Fruit fly (Drosophila melanogaster) whole organism, embryonic: ENCODE measurements around the gene CG43403.
A peak's percentile ranks its signal among the peaks of the same experiment; 100 is the strongest.

Experiments used
- Ada2b ChIP-seq: fragments of 200-800 bp; sonication (Bioruptor generic); IDR thresholded peaks from 2 replicates; pipeline ENCODE4 v1.3.6; 2022; ENCODE audit warnings: missing biosample characterization, missing genetic modification characterization
- Bgb ChIP-seq: fragments of 200-800 bp; sonication (Bioruptor generic); IDR thresholded peaks from 2 replicates; pipeline ENCODE4 v1.3.6; 2022; ENCODE audit warnings: missing biosample characterization, missing genetic modification characterization; ENCODE audit not compliant: partially characterized antibody
- CG10267 ChIP-seq: fragments of 200-800 bp; sonication (Bioruptor generic); optimal IDR thresholded peaks from 2 replicates; lab custom pipeline; 2018; ENCODE audit warnings: missing biosample characterization, mild to moderate bottlenecking, missing genetic modification characterization, moderate library complexity
- CG10462 ChIP-seq: fragments of 200-800 bp; sonication (Bioruptor generic); optimal IDR thresholded peaks from 2 replicates; lab custom pipeline; 2016; ENCODE audit warnings: missing biosample characterization, missing genetic modification characterization
- CG13287 ChIP-seq: fragments of 200-800 bp; sonication (Bioruptor generic); IDR thresholded peaks from 2 replicates; pipeline ENCODE4 v1.3.6; 2022; ENCODE audit warnings: missing biosample characterization, missing genetic modification characterization; ENCODE audit not compliant: partially characterized antibody
- CG14710 ChIP-seq: fragments of 200-800 bp; sonication (Bioruptor generic); optimal IDR thresholded peaks from 3 replicates; lab custom pipeline; 2019; ENCODE audit warnings: missing biosample characterization, mild to moderate bottlenecking, missing genetic modification characterization, moderate library complexity
- CG15514 ChIP-seq: fragments of 200-800 bp; sonication (Bioruptor generic); optimal IDR thresholded peaks from 3 replicates; lab custom pipeline; 2017; ENCODE audit warnings: missing biosample characterization, missing genetic modification characterization, mild to moderate bottlenecking, moderate library complexity, missing genetic modification reagents
- CG1603 ChIP-seq: fragments of 200-800 bp; sonication (Bioruptor generic); optimal IDR thresholded peaks from 2 replicates; lab custom pipeline; 2019; ENCODE audit warnings: missing biosample characterization, mild to moderate bottlenecking, missing genetic modification characterization, moderate library complexity
- CG18011 ChIP-seq: fragments of 200-800 bp; sonication (Bioruptor generic); optimal IDR thresholded peaks from 2 replicates; lab custom pipeline; 2017; ENCODE audit warnings: missing biosample characterization, missing genetic modification characterization, mild to moderate bottlenecking, moderate library complexity, missing genotype
- CG2116 ChIP-seq: fragments of 200-800 bp; sonication (Bioruptor generic); optimal IDR thresholded peaks from 3 replicates; lab custom pipeline; 2018; ENCODE audit warnings: missing biosample characterization, mild to moderate bottlenecking, missing genetic modification characterization
- CG31441 ChIP-seq: fragments of 200-800 bp; sonication (Bioruptor generic); IDR thresholded peaks from 2 replicates; pipeline ENCODE4 v1.3.6; 2022; ENCODE audit warnings: missing biosample characterization, missing genetic modification characterization
- CG3281 ChIP-seq: fragments of 200-800 bp; sonication (Bioruptor generic); optimal IDR thresholded peaks from 3 replicates; lab custom pipeline; 2017; ENCODE audit warnings: missing biosample characterization, mild to moderate bottlenecking, missing genetic modification characterization
- CG3847 ChIP-seq: fragments of 200-800 bp; sonication (Bioruptor generic); IDR thresholded peaks from 2 replicates; pipeline ENCODE4 v1.3.6; 2022; ENCODE audit warnings: missing biosample characterization, missing genetic modification characterization
- CG6791 ChIP-seq: fragments of 200-800 bp; sonication (Bioruptor generic); IDR thresholded peaks from 3 replicates; pipeline ENCODE4 v1.3.6; 2022; ENCODE audit warnings: missing biosample characterization, missing genetic modification characterization; ENCODE audit not compliant: partially characterized antibody
- CG8924 ChIP-seq: fragments of 200-800 bp; optimal IDR thresholded peaks from 3 replicates; lab custom pipeline; 2019; ENCODE audit warnings: missing biosample characterization, mild to moderate bottlenecking, missing genetic modification characterization, moderate library complexity
- CG9797 ChIP-seq: fragments of 200-800 bp; sonication (Bioruptor generic); optimal IDR thresholded peaks from 3 replicates; lab custom pipeline; 2018; ENCODE audit warnings: missing biosample characterization, mild to moderate bottlenecking, missing genetic modification characterization
- CTCF ChIP-seq: fragments of 200-800 bp; sonication (Bioruptor generic); optimal IDR thresholded peaks from 2 replicates; lab custom pipeline; 2017; ENCODE audit warnings: missing biosample characterization, mild to moderate bottlenecking, missing genetic modification characterization, moderate library complexity
- Camta ChIP-seq: fragments of 200-800 bp; sonication (Bioruptor generic); optimal IDR thresholded peaks from 2 replicates; lab custom pipeline; 2016; ENCODE audit warnings: missing biosample characterization, missing genetic modification characterization
- Dll ChIP-seq: fragments of 200-800 bp; sonication (Bioruptor generic); IDR thresholded peaks from 4 replicates; pipeline ENCODE4 v1.3.6; 2022; ENCODE audit warnings: missing biosample characterization, missing genetic modification characterization; ENCODE audit not compliant: partially characterized antibody
- Dp ChIP-seq: fragments of 200-800 bp; sonication (Bioruptor generic); optimal IDR thresholded peaks from 2 replicates; lab custom pipeline; 2018; ENCODE audit warnings: missing biosample characterization, mild to moderate bottlenecking, missing genetic modification characterization, moderate library complexity
- Dref ChIP-seq: fragments of 200-800 bp; sonication (Bioruptor generic); IDR thresholded peaks from 2 replicates; pipeline ENCODE4 v1.3.6; 2022; ENCODE audit warnings: missing biosample characterization, missing genetic modification characterization
- E2f2 ChIP-seq: fragments of 200-800 bp; sonication (Bioruptor generic); IDR thresholded peaks from 2 replicates; pipeline ENCODE4 v1.3.6; 2022; ENCODE audit warnings: missing biosample characterization, missing genetic modification characterization
- Elba2 ChIP-seq: fragments of 200-800 bp; sonication (Bioruptor generic); optimal IDR thresholded peaks from 3 replicates; lab custom pipeline; 2016; ENCODE audit warnings: missing biosample characterization, missing genetic modification characterization
- Ets65A ChIP-seq: fragments of 200-800 bp; sonication (Bioruptor generic); peaks from one replicate; lab custom pipeline; 2016; ENCODE audit warnings: missing biosample characterization, missing genetic modification characterization
- MBD-R2 ChIP-seq: fragments of 200-800 bp; sonication (Bioruptor generic); IDR thresholded peaks from 2 replicates; pipeline ENCODE4 v1.3.6; 2022; ENCODE audit warnings: missing biosample characterization, missing genetic modification characterization
- Myb ChIP-seq: fragments of 200-800 bp; sonication (Bioruptor generic); optimal IDR thresholded peaks from 2 replicates; lab custom pipeline; 2016; ENCODE audit warnings: missing biosample characterization, missing genetic modification characterization
- Pdp1 ChIP-seq, 2 experiments: fragments of 200-800 bp; sonication (Bioruptor generic); optimal IDR thresholded peaks; 3 replicates each; lab custom pipeline; 2016; ENCODE audit warnings: missing biosample characterization in 2 of 2, missing genetic modification characterization in 2 of 2, mild to moderate bottlenecking in 1 of 2, moderate library complexity in 1 of 2
- Scr ChIP-seq: fragments of 200-800 bp; sonication (Bioruptor generic); IDR thresholded peaks from 2 replicates; pipeline ENCODE4 v1.3.6; 2022; ENCODE audit warnings: missing biosample characterization, missing genetic modification characterization; ENCODE audit not compliant: partially characterized antibody
- Sin3A ChIP-seq: fragments of >200 bp; optimal IDR thresholded peaks from 2 replicates; lab custom pipeline; 2018
- amos ChIP-seq: fragments of 200-800 bp; sonication (Bioruptor generic); IDR thresholded peaks from 2 replicates; pipeline ENCODE4 v1.3.6; 2022; ENCODE audit warnings: missing biosample characterization, missing genetic modification characterization; ENCODE audit not compliant: partially characterized antibody
- bcd ChIP-seq: fragments of 200-800 bp; sonication (Bioruptor generic); optimal IDR thresholded peaks from 2 replicates; lab custom pipeline; 2017; ENCODE audit warnings: missing biosample characterization, mild to moderate bottlenecking, missing genetic modification characterization
- bigmax ChIP-seq: fragments of 200-800 bp; sonication (Bioruptor generic); optimal IDR thresholded peaks from 2 replicates; lab custom pipeline; 2018; ENCODE audit warnings: missing biosample characterization, mild to moderate bottlenecking, missing genetic modification characterization
- crp ChIP-seq, 2 experiments: fragments of 200-800 bp; sonication (Bioruptor generic); optimal IDR thresholded peaks; 2 replicates in 1 of 2; 3 replicates in 1 of 2; lab custom pipeline; 2017; ENCODE audit warnings: missing biosample characterization in 2 of 2, missing genetic modification characterization in 2 of 2, mild to moderate bottlenecking in 1 of 2, moderate library complexity in 1 of 2
- gem ChIP-seq: fragments of 200-800 bp; sonication (Bioruptor generic); optimal IDR thresholded peaks from 2 replicates; lab custom pipeline; 2019; ENCODE audit warnings: missing biosample characterization, mild to moderate bottlenecking, missing genetic modification characterization, moderate library complexity
- gfzf ChIP-seq: fragments of 200-800 bp; sonication (Bioruptor generic); optimal IDR thresholded peaks from 2 replicates; lab custom pipeline; 2016; ENCODE audit warnings: missing biosample characterization, mild to moderate bottlenecking, missing genetic modification characterization, moderate library complexity
- hb ChIP-seq: fragments of 200-800 bp; sonication (Bioruptor generic); IDR thresholded peaks from 3 replicates; pipeline ENCODE4 v1.3.6; 2022; ENCODE audit warnings: missing biosample characterization, missing genetic modification characterization; ENCODE audit not compliant: partially characterized antibody
- insv ChIP-seq, 2 experiments: fragments of 200-800 bp; sonication (Bioruptor generic); optimal IDR thresholded peaks; 3 replicates each; lab custom pipeline; 2016 to 2018; ENCODE audit warnings: missing biosample characterization in 2 of 2, missing genetic modification characterization in 2 of 2
- phol ChIP-seq: fragments of 200-800 bp; sonication (Bioruptor generic); optimal IDR thresholded peaks from 3 replicates; lab custom pipeline; 2018; ENCODE audit warnings: missing biosample characterization, mild to moderate bottlenecking, missing genetic modification characterization, moderate library complexity
- pzg ChIP-seq: fragments of 200-800 bp; sonication (Bioruptor generic); optimal IDR thresholded peaks from 3 replicates; lab custom pipeline; 2018; ENCODE audit warnings: missing biosample characterization, mild to moderate bottlenecking, missing genetic modification characterization, moderate library complexity
- ranshi ChIP-seq: fragments of 200-800 bp; sonication (Bioruptor generic); IDR thresholded peaks from 2 replicates; pipeline ENCODE4 v1.3.6; 2022; ENCODE audit warnings: missing biosample characterization, missing genetic modification characterization
- sens ChIP-seq: fragments of 200-800 bp; sonication (Bioruptor generic); peaks from one replicate; lab custom pipeline; 2016; ENCODE audit warnings: missing biosample characterization, missing genetic modification characterization
- stwl ChIP-seq: fragments of 200-800 bp; sonication (Bioruptor generic); optimal IDR thresholded peaks from 3 replicates; lab custom pipeline; 2018; ENCODE audit warnings: missing biosample characterization, mild to moderate bottlenecking, missing genetic modification characterization, moderate library complexity
- tll ChIP-seq, 2 experiments: fragments of 200-800 bp in 1 of 2; fragments of >200 bp in 1 of 2; sonication (Bioruptor generic) in 1 of 2; optimal IDR thresholded peaks; 2 replicates each; lab custom pipeline; 2017 to 2019; ENCODE audit warnings: missing biosample characterization in 2 of 2, missing genetic modification characterization in 2 of 2, mild to moderate bottlenecking in 1 of 2, moderate library complexity in 1 of 2
- vvl ChIP-seq: fragments of 200-800 bp; sonication (Bioruptor generic); IDR thresholded peaks from 2 replicates; pipeline ENCODE4 v1.3.6; 2022; ENCODE audit warnings: missing biosample characterization, missing genetic modification characterization
- yki ChIP-seq: fragments of >200 bp; optimal IDR thresholded peaks from 3 replicates; lab custom pipeline; 2018

CG43403 gene

DNA sequence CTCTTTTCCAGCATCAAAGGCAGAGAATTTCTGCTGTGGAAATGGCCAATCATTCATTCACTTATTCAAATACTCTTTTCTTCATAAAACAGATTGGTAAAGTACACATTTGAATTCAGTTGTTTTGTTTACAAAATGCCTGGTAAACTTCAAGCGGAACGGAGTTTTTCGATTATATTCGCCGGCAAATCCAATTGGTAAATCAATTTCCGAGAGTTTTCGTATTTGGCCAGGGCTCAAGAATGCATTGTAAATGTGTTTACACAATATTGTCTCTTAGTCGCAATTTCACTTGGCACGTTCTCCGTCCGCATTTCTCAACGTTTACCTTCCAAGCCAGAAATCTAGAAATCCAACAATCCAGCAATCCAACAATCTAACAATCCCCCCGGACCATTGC, at the start of gene CG43403:
CG43403 (plus strand) TSS at position 301 of the 400 bp plus-strand sequence.
- TF ChIP-seq CG6791 (GFP tag; lab: Robert Waterston, UW): no peak
- TF ChIP-seq phol: no peak
- no peak for TF ChIP-seq CG3281
- no peak for TF ChIP-seq bigmax (GFP tag; lab: Kevin White, UChicago)
- no peak for TF ChIP-seq CG10462 (GFP tag; lab: Kevin White, UChicago)
- no peak for TF ChIP-seq yki (lab: Kevin White, UChicago)
- peak; percentile 36 for TF ChIP-seq Ets65A
- TF ChIP-seq gem (tag; lab: Kevin White, UChicago): no peak

DNA sequence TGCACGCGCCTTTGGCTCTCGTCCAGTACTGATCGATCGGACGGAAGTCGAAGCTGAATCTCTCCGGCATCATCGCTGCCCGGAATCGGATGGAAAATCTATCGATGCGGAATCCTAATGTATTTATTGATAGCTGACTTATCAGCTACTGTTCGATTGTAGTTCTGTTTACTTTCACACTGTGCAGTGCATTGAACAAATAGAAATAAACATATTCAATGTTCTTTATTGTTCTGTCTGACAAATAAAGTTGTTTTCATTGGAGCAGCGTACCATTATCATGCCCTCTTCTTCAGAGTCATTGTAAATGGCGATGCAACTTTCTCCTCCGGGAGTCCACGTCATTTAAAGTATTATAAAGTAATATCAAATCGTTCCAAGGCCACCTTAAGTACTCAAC, 47.0 kb upstream of the CG43403 start, which contains the start of gene Cyp309a2:
Cyp309a2 (minus strand) TSS at position 101 of the 400 bp plus-strand sequence.
- TF ChIP-seq hb (GFP tag; lab: Robert Waterston, UW): 0 out of 3 replicates have a peak, but pooled peaks have one; percentile 28
- TF ChIP-seq CG14710 (tag; lab: Kevin White, UChicago): no peak
- peak; percentile 51 for TF ChIP-seq sens (GFP tag; lab: Kevin White, UChicago)

DNA sequence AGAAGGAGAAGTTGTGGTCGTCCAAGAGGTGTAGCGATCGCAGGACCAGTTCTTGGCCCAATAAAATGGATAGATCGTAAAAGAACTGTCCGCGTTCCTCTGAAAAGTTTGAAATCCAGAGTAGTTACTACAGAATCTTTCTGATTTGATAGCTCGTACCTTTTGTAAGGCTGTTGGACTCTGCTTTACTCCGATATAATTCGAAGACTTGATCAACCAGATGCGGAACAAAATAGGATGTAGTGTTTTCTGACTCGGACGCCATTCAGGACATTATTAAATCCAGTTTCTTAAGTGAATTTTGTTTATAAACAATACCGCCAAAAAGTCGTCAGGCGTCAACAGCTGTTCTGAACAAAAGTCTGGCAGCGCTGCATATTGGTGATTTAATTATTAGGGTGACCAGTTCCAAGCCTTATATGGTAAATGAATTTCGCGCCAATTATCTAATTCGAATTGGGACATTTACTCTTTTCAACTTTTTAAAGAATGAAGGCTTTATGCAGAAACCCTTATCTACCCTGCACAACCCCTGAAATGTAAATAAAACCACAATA, 45.2 kb upstream of the CG43403 start, which contains the start of the genes Rad1 and Sws1:
Rad1 (minus strand) TSS at position 336 of the 557 bp plus-strand sequence.
Sws1 (minus strand) TSS at position 336 of the 557 bp plus-strand sequence.
- TF ChIP-seq CG9797 (GFP tag; lab: Kevin White, UChicago): peak; percentile 20
- no peak for TF ChIP-seq Camta (GFP tag; lab: Kevin White, UChicago)
- peak in 1 of 2 experiments; percentile 92 for TF ChIP-seq insv (GFP tag; optimal IDR thresholded peaks at IDR 0.05; lab: Kevin White, UChicago)
- peak in 1 of 2 experiments; percentile 57 for TF ChIP-seq Pdp1 (GFP tag; optimal IDR thresholded peaks at IDR 0.05; lab: Kevin White, UChicago)
- TF ChIP-seq CG14710 (tag; lab: Kevin White, UChicago): peak; percentile 24
- peak; percentile 92 for TF ChIP-seq Dp (GFP tag; lab: Kevin White, UChicago)
- TF ChIP-seq CG8924 (tag; lab: Kevin White, UChicago): no peak
- TF ChIP-seq CTCF (GFP tag; lab: Kevin White, UChicago): peak; percentile 57
- peak; percentile 32 for TF ChIP-seq CG2116 (GFP tag; lab: Kevin White, UChicago)
- TF ChIP-seq CG15514 (GFP tag; lab: Kevin White, UChicago): peak; percentile 65
- TF ChIP-seq CG3847 (GFP tag; lab: Robert Waterston, UW): peak; percentile 41; the same call in 1 of the 2 replicates
- peak; percentile 66 to 93 for TF ChIP-seq crp (GFP tag; optimal IDR thresholded peaks at IDR 0.05; lab: Kevin White, UChicago)
- peak; percentile 34; the same call in 1 of the 4 replicates for TF ChIP-seq Dll
- peak; percentile 91 for TF ChIP-seq CG18011 (GFP tag; lab: Kevin White, UChicago)
- peak; percentile 6 for TF ChIP-seq Myb (GFP tag; lab: Kevin White, UChicago)
- TF ChIP-seq sens (GFP tag; lab: Kevin White, UChicago): peak; percentile 46
- TF ChIP-seq stwl (tag; lab: Kevin White, UChicago): peak; percentile 68
- TF ChIP-seq vvl (GFP tag; lab: Robert Waterston, UW): peak; percentile 78
- TF ChIP-seq MBD-R2 (GFP tag; lab: Robert Waterston, UW): peak; percentile 84
- TF ChIP-seq Ada2b: no peak
- TF ChIP-seq E2f2 (GFP tag; lab: Robert Waterston, UW): peak; percentile 95
- TF ChIP-seq Scr (GFP tag; lab: Robert Waterston, UW): 0 out of 2 replicates have a peak, but pooled peaks have one; percentile 21
- TF ChIP-seq CG13287 (GFP tag; lab: Robert Waterston, UW): peak; percentile 35; the same call in 1 of the 2 replicates
- 0 out of 2 replicates have a peak, but pooled peaks have one; percentile 12 for TF ChIP-seq amos
- peak; percentile 83 for TF ChIP-seq Elba2
- TF ChIP-seq CG1603 (tag; lab: Kevin White, UChicago): peak; percentile 62
- peak; percentile 55 for TF ChIP-seq CG10267 (tag; lab: Kevin White, UChicago)
- no peak for TF ChIP-seq bcd (GFP tag; lab: Kevin White, UChicago)
- TF ChIP-seq pzg (GFP tag; lab: Kevin White, UChicago): peak; percentile 72
- TF ChIP-seq CG10462 (GFP tag; lab: Kevin White, UChicago): no peak
- TF ChIP-seq gfzf (GFP tag; lab: Kevin White, UChicago): peak; percentile 31
- peak; percentile 26 for TF ChIP-seq Sin3A (lab: Kevin White, UChicago)
- peak in 1 of 2 experiments; percentile 66 for TF ChIP-seq tll (GFP tag; optimal IDR thresholded peaks at IDR 0.05; lab: Kevin White, UChicago)
- TF ChIP-seq Dref: peak; percentile 43; the same call in 1 of the 2 replicates
- no peak for TF ChIP-seq CG31441 (GFP tag; lab: Robert Waterston, UW)
- TF ChIP-seq Bgb (GFP tag; lab: Robert Waterston, UW): peak; percentile 20; the same call in 1 of the 2 replicates
- TF ChIP-seq ranshi: peak; percentile 95
